Fruit fly (Drosophila melanogaster) whole organism, embryonic: ENCODE results near the gene Mon1.

Source experiments
- Atf-2 ChIP-seq: fragments of 200-800 bp; sonication (Bioruptor generic); optimal IDR thresholded peaks from 2 replicates; lab custom pipeline; 2016; ENCODE audit warnings: missing biosample characterization, missing genetic modification characterization
- Atf3 ChIP-seq: fragments of 200-800 bp; sonication (Bioruptor generic); optimal IDR thresholded peaks from 3 replicates; lab custom pipeline; 2016; ENCODE audit warnings: missing biosample characterization, missing genetic modification characterization
- B-H1 ChIP-seq: fragments of 200-800 bp; sonication (Bioruptor generic); IDR thresholded peaks from 3 replicates; pipeline ENCODE4 v1.3.6; 2022; ENCODE audit warnings: missing biosample characterization, missing genetic modification characterization
- BtbVII ChIP-seq: fragments of 200-800 bp; sonication (Bioruptor generic); optimal IDR thresholded peaks from 3 replicates; lab custom pipeline; 2017; ENCODE audit warnings: missing biosample characterization, mild to moderate bottlenecking, missing genetic modification characterization
- CG10959 ChIP-seq: fragments of 200-800 bp; sonication (Bioruptor generic); IDR thresholded peaks from 2 replicates; pipeline ENCODE4 v1.3.6; 2022; ENCODE audit warnings: missing biosample characterization, missing genetic modification characterization
- CG15011 ChIP-seq: fragments of 200-800 bp; sonication (Bioruptor generic); optimal IDR thresholded peaks from 3 replicates; lab custom pipeline; 2018; ENCODE audit warnings: missing biosample characterization, mild to moderate bottlenecking, missing genetic modification characterization
- CG17359 ChIP-seq: fragments of 200-800 bp; sonication (Bioruptor generic); optimal IDR thresholded peaks from 3 replicates; lab custom pipeline; 2018; ENCODE audit warnings: missing biosample characterization, mild to moderate bottlenecking, missing genetic modification characterization, moderate library complexity
- CG17912 ChIP-seq: fragments of 200-800 bp; sonication (Bioruptor generic); optimal IDR thresholded peaks from 2 replicates; lab custom pipeline; 2018; ENCODE audit warnings: missing biosample characterization, mild to moderate bottlenecking, missing genetic modification characterization
- CG18764 ChIP-seq: fragments of 200-800 bp; sonication (Bioruptor generic); optimal IDR thresholded peaks from 3 replicates; lab custom pipeline; 2016; ENCODE audit warnings: missing biosample characterization, missing genetic modification characterization
- CG2202 ChIP-seq: fragments of 200-800 bp; sonication (Bioruptor generic); optimal IDR thresholded peaks from 2 replicates; lab custom pipeline; 2018; ENCODE audit warnings: missing biosample characterization, mild to moderate bottlenecking, missing genetic modification characterization
- CG30431 ChIP-seq: fragments of 200-800 bp; sonication (Bioruptor generic); optimal IDR thresholded peaks from 2 replicates; lab custom pipeline; 2017; ENCODE audit warnings: missing biosample characterization, missing genetic modification characterization
- CG3838 ChIP-seq: fragments of 200-800 bp; sonication (Bioruptor generic); optimal IDR thresholded peaks from 3 replicates; lab custom pipeline; 2016; ENCODE audit warnings: missing biosample characterization, missing genetic modification characterization
- CG6654 ChIP-seq: fragments of 200-800 bp; sonication (Bioruptor generic); optimal IDR thresholded peaks from 2 replicates; lab custom pipeline; 2017; ENCODE audit warnings: missing biosample characterization, mild to moderate bottlenecking, missing genetic modification characterization
- CG6689 ChIP-seq: fragments of 200-800 bp; sonication (Bioruptor generic); IDR thresholded peaks from 2 replicates; pipeline ENCODE4 v1.3.6; 2022; ENCODE audit warnings: missing biosample characterization, missing genetic modification characterization
- CG7839 ChIP-seq: fragments of 200-800 bp; sonication (Bioruptor generic); optimal IDR thresholded peaks from 3 replicates; lab custom pipeline; 2018; ENCODE audit warnings: missing biosample characterization, mild to moderate bottlenecking, missing genetic modification characterization, moderate library complexity
- CG8089 ChIP-seq: fragments of 200-800 bp; sonication (Bioruptor generic); optimal IDR thresholded peaks from 3 replicates; lab custom pipeline; 2016; ENCODE audit warnings: missing biosample characterization, missing genetic modification characterization
- CG8359 ChIP-seq: fragments of 200-800 bp; sonication (Bioruptor generic); optimal IDR thresholded peaks from 2 replicates; lab custom pipeline; 2017; ENCODE audit warnings: missing biosample characterization, mild to moderate bottlenecking, missing genetic modification characterization, borderline replicate concordance
- CoRest ChIP-seq: fragments of 200-800 bp; sonication (Bioruptor generic); optimal IDR thresholded peaks from 3 replicates; lab custom pipeline; 2018; ENCODE audit warnings: missing biosample characterization, mild to moderate bottlenecking, missing genetic modification characterization, moderate library complexity
- Dp ChIP-seq: fragments of 200-800 bp; sonication (Bioruptor generic); optimal IDR thresholded peaks from 2 replicates; lab custom pipeline; 2018; ENCODE audit warnings: missing biosample characterization, mild to moderate bottlenecking, missing genetic modification characterization, moderate library complexity
- H2.0 ChIP-seq: fragments of 200-800 bp; sonication (Bioruptor generic); IDR thresholded peaks from 2 replicates; pipeline ENCODE4 v1.3.6; 2022; ENCODE audit warnings: missing biosample characterization, missing genetic modification characterization
- Hey ChIP-seq: fragments of 200-800 bp; sonication (Bioruptor generic); optimal IDR thresholded peaks from 3 replicates; lab custom pipeline; 2018; ENCODE audit warnings: missing biosample characterization, mild to moderate bottlenecking, missing genetic modification characterization
- Kr ChIP-seq: fragments of 200-800 bp; sonication (Bioruptor generic); optimal IDR thresholded peaks from 2 replicates; lab custom pipeline; 2017; ENCODE audit warnings: missing biosample characterization, mild to moderate bottlenecking, missing genetic modification characterization
- MBD-R2 ChIP-seq: fragments of 200-800 bp; sonication (Bioruptor generic); IDR thresholded peaks from 2 replicates; pipeline ENCODE4 v1.3.6; 2022; ENCODE audit warnings: missing biosample characterization, missing genetic modification characterization
- MTF-1 ChIP-seq: fragments of 200-800 bp; sonication (Bioruptor generic); optimal IDR thresholded peaks from 2 replicates; lab custom pipeline; 2018; ENCODE audit warnings: missing biosample characterization, mild to moderate bottlenecking, missing genetic modification characterization, borderline replicate concordance
- Max ChIP-seq: fragments of 200-800 bp; sonication (Bioruptor generic); optimal IDR thresholded peaks from 2 replicates; lab custom pipeline; 2016; ENCODE audit warnings: missing biosample characterization, mild to moderate bottlenecking, missing genetic modification characterization
- NK7.1 ChIP-seq: fragments of 200-800 bp; sonication (Bioruptor generic); optimal IDR thresholded peaks from 3 replicates; lab custom pipeline; 2016; ENCODE audit warnings: missing biosample characterization, missing genetic modification characterization
- NfI ChIP-seq: fragments of 200-800 bp; sonication (Bioruptor generic); optimal IDR thresholded peaks from 3 replicates; lab custom pipeline; 2018; ENCODE audit warnings: missing biosample characterization, mild to moderate bottlenecking, missing genetic modification characterization, moderate library complexity
- Opbp ChIP-seq: fragments of 200-800 bp; sonication (Bioruptor generic); IDR thresholded peaks from 3 replicates; pipeline ENCODE4 v1.3.6; 2022; ENCODE audit warnings: missing biosample characterization, missing genetic modification characterization; ENCODE audit not compliant: partially characterized antibody
- Poxn ChIP-seq: fragments of 200-800 bp; sonication (Bioruptor generic); IDR thresholded peaks from 2 replicates; pipeline ENCODE4 v1.3.6; 2022; ENCODE audit warnings: missing biosample characterization, missing genetic modification characterization
- Xbp1 ChIP-seq: fragments of 200-800 bp; sonication (Bioruptor generic); optimal IDR thresholded peaks from 3 replicates; lab custom pipeline; 2016; ENCODE audit warnings: missing biosample characterization, mild to moderate bottlenecking, missing genetic modification characterization
- chm ChIP-seq: fragments of 200-800 bp; sonication (Bioruptor generic); IDR thresholded peaks from 2 replicates; pipeline ENCODE4 v1.3.6; 2022; ENCODE audit warnings: missing biosample characterization, missing genetic modification characterization
- cwo ChIP-seq: fragments of 200-800 bp; sonication (Bioruptor generic); optimal IDR thresholded peaks from 3 replicates; lab custom pipeline; 2017; ENCODE audit warnings: missing biosample characterization, missing genetic modification characterization, mild to moderate bottlenecking, moderate library complexity, missing genetic modification reagents
- dan ChIP-seq: fragments of 200-800 bp; sonication (Bioruptor generic); IDR thresholded peaks from 2 replicates; pipeline ENCODE4 v1.3.6; 2022; ENCODE audit warnings: missing biosample characterization, missing genetic modification characterization
- dm ChIP-seq: fragments of 200-800 bp; sonication (Bioruptor generic); optimal IDR thresholded peaks from 3 replicates; lab custom pipeline; 2016; ENCODE audit warnings: missing biosample characterization, missing genetic modification characterization
- gcm ChIP-seq: fragments of 200-800 bp; sonication (Bioruptor generic); optimal IDR thresholded peaks from 2 replicates; lab custom pipeline; 2019; ENCODE audit warnings: missing biosample characterization, mild to moderate bottlenecking, missing genetic modification characterization, moderate library complexity
- hbn ChIP-seq: fragments of 200-800 bp; sonication (Bioruptor generic); IDR thresholded peaks from 2 replicates; pipeline ENCODE4 v1.3.6; 2022; ENCODE audit warnings: missing biosample characterization, missing genetic modification characterization; ENCODE audit not compliant: partially characterized antibody
- jing ChIP-seq: fragments of 200-800 bp; sonication (Bioruptor generic); optimal IDR thresholded peaks from 2 replicates; lab custom pipeline; 2018; ENCODE audit warnings: missing biosample characterization, mild to moderate bottlenecking, missing genetic modification characterization
- lbe ChIP-seq: fragments of 200-800 bp; sonication (Bioruptor generic); optimal IDR thresholded peaks from 2 replicates; lab custom pipeline; 2016; ENCODE audit warnings: missing biosample characterization, mild to moderate bottlenecking, missing genetic modification characterization
- mam ChIP-seq: fragments of 200-800 bp; sonication (Bioruptor generic); optimal IDR thresholded peaks from 3 replicates; lab custom pipeline; 2016; ENCODE audit warnings: missing biosample characterization, missing genetic modification characterization
- nau ChIP-seq: fragments of 200-800 bp; sonication (Bioruptor generic); optimal IDR thresholded peaks from 3 replicates; lab custom pipeline; 2017; ENCODE audit warnings: missing biosample characterization, mild to moderate bottlenecking, missing genetic modification characterization, missing genetic modification reagents
- nom ChIP-seq: fragments of 200-800 bp; sonication (Bioruptor generic); optimal IDR thresholded peaks from 2 replicates; lab custom pipeline; 2017; ENCODE audit warnings: missing biosample characterization, missing genetic modification characterization, mild to moderate bottlenecking, moderate library complexity, missing genetic modification reagents
- org-1 ChIP-seq: fragments of 200-800 bp; sonication (Bioruptor generic); optimal IDR thresholded peaks from 2 replicates; lab custom pipeline; 2017; ENCODE audit warnings: missing biosample characterization, missing genetic modification characterization
- pzg ChIP-seq: fragments of 200-800 bp; sonication (Bioruptor generic); optimal IDR thresholded peaks from 3 replicates; lab custom pipeline; 2018; ENCODE audit warnings: missing biosample characterization, mild to moderate bottlenecking, missing genetic modification characterization, moderate library complexity
- scrt ChIP-seq: fragments of 200-800 bp; sonication (Bioruptor generic); optimal IDR thresholded peaks from 2 replicates; lab custom pipeline; 2018; ENCODE audit warnings: missing biosample characterization, mild to moderate bottlenecking, missing genetic modification characterization, moderate library complexity
- sd ChIP-seq: fragments of 200-800 bp; sonication (Bioruptor generic); optimal IDR thresholded peaks from 3 replicates; lab custom pipeline; 2018; ENCODE audit warnings: missing biosample characterization, mild to moderate bottlenecking, missing genetic modification characterization, moderate library complexity
- slbo ChIP-seq: fragments of 200-800 bp; sonication (Bioruptor generic); IDR thresholded peaks from 2 replicates; pipeline ENCODE4 v1.3.6; 2022; ENCODE audit warnings: missing biosample characterization, missing genetic modification characterization
- slou ChIP-seq: fragments of 200-800 bp; sonication (Bioruptor generic); optimal IDR thresholded peaks from 3 replicates; lab custom pipeline; 2016; ENCODE audit warnings: missing biosample characterization, missing genetic modification characterization
- ssp ChIP-seq: fragments of 200-800 bp; sonication (Bioruptor generic); IDR thresholded peaks from 2 replicates; pipeline ENCODE4 v1.3.6; 2022; ENCODE audit warnings: missing biosample characterization, missing genetic modification characterization
- tio ChIP-seq: fragments of 200-800 bp; sonication (Bioruptor generic); optimal IDR thresholded peaks from 2 replicates; lab custom pipeline; 2017; ENCODE audit warnings: missing biosample characterization, missing genetic modification characterization, inconsistent platforms
- vnd ChIP-seq: fragments of 200-800 bp; sonication (Bioruptor generic); IDR thresholded peaks from 3 replicates; pipeline ENCODE4 v1.3.6; 2022; ENCODE audit warnings: missing biosample characterization, missing genetic modification characterization; ENCODE audit not compliant: partially characterized antibody

Gene Mon1

dm6 chr2L:4810044-4810609 lies 40.3 kb upstream of the Mon1 start (continued):
- peak; percentile 62 for TF ChIP-seq slbo (GFP tag; lab: Robert Waterston, UW)
- TF ChIP-seq dan (GFP tag; lab: Robert Waterston, UW), result no peak
- TF ChIP-seq CG8359 (GFP tag; lab: Kevin White, UChicago), result no peak
- TF ChIP-seq hbn (GFP tag; lab: Robert Waterston, UW), result 0 out of 2 replicates have a peak, but pooled peaks have one; percentile 31
- peak; percentile 14; the same call in 1 of the 2 replicates for TF ChIP-seq CG6689 (GFP tag; lab: Robert Waterston, UW)
- TF ChIP-seq Atf3 (GFP tag; lab: Kevin White, UChicago), result no peak
- TF ChIP-seq ssp (GFP tag; lab: Robert Waterston, UW), result no peak
- peak; percentile 53 for TF ChIP-seq CG7839 (tag; lab: Kevin White, UChicago)
- TF ChIP-seq sd (tag; lab: Kevin White, UChicago), result peak; percentile 94
- TF ChIP-seq CG10959, result no peak
- TF ChIP-seq scrt (GFP tag; lab: Kevin White, UChicago), result peak; percentile 99
- TF ChIP-seq CG3838, result no peak
- no peak for TF ChIP-seq Poxn (GFP tag; lab: Robert Waterston, UW)
- no peak for TF ChIP-seq org-1 (GFP tag; lab: Kevin White, UChicago)
- peak; percentile 68 for TF ChIP-seq Opbp
- TF ChIP-seq MTF-1 (GFP tag; lab: Kevin White, UChicago), result peak; percentile 54
- peak; percentile 49 for TF ChIP-seq pzg (GFP tag; lab: Kevin White, UChicago)
- TF ChIP-seq NfI (GFP tag; lab: Kevin White, UChicago), result peak; percentile 60
- no peak for TF ChIP-seq B-H1 (GFP tag; lab: Robert Waterston, UW)
- no peak for TF ChIP-seq BtbVII (GFP tag; lab: Kevin White, UChicago)
- TF ChIP-seq H2.0 (GFP tag; lab: Robert Waterston, UW), result peak; percentile 23; the same call in 1 of the 2 replicates
- peak; percentile 48 for TF ChIP-seq Dp (GFP tag; lab: Kevin White, UChicago)
- peak; percentile 17; the same call in 1 of the 2 replicates for TF ChIP-seq MBD-R2 (GFP tag; lab: Robert Waterston, UW)
- TF ChIP-seq mam, result no peak
- peak; percentile 95 for TF ChIP-seq Kr
- no peak for TF ChIP-seq nau (GFP tag; lab: Kevin White, UChicago)
- TF ChIP-seq lbe, result peak; percentile 17
- TF ChIP-seq CG18764 (GFP tag; lab: Kevin White, UChicago), result no peak
- TF ChIP-seq tio (GFP tag; lab: Kevin White, UChicago), result no peak
- TF ChIP-seq gcm (GFP tag; lab: Kevin White, UChicago), result peak; percentile 69
- peak; percentile 10 for TF ChIP-seq CG2202 (tag; lab: Kevin White, UChicago)
- no peak for TF ChIP-seq CG17359 (tag; lab: Kevin White, UChicago)
- peak; percentile 2 for TF ChIP-seq nom (GFP tag; lab: Kevin White, UChicago)
- TF ChIP-seq CG6654 (GFP tag; lab: Kevin White, UChicago), result no peak
- TF ChIP-seq CG30431 (GFP tag; lab: Kevin White, UChicago), result no peak
- TF ChIP-seq slou, result no peak
- no peak for TF ChIP-seq vnd
- TF ChIP-seq cwo (GFP tag; lab: Kevin White, UChicago), result no peak
- peak; percentile 79 for TF ChIP-seq CG17912
- TF ChIP-seq dm, result peak; percentile 63
- no peak for TF ChIP-seq Hey (tag; lab: Kevin White, UChicago)
- TF ChIP-seq Max (GFP tag; lab: Kevin White, UChicago), result peak; percentile 64
- TF ChIP-seq Atf-2 (GFP tag; lab: Kevin White, UChicago), result no peak
- no peak for TF ChIP-seq NK7.1
- TF ChIP-seq jing (GFP tag; lab: Kevin White, UChicago), result no peak
- TF ChIP-seq CG15011 (GFP tag; lab: Kevin White, UChicago), result no peak
- no peak for TF ChIP-seq CG8089 (GFP tag; lab: Kevin White, UChicago)
- TF ChIP-seq chm (GFP tag; lab: Robert Waterston, UW), result peak; percentile 71; the same call in 1 of the 2 replicates
- TF ChIP-seq CoRest, result peak; percentile 68
- peak; percentile 43 for TF ChIP-seq Xbp1 (GFP tag; lab: Kevin White, UChicago)
